Fruit fly (Drosophila melanogaster) Kc167 (cell line): ENCODE data around the gene CG42654.

Source experiments
- Sin3A ChIP-seq: fragments of >200 bp; optimal IDR thresholded peaks from 2 replicates; lab custom pipeline; 2018; ENCODE audit warnings: missing external identifiers
- h ChIP-seq: fragments of >200 bp; optimal IDR thresholded peaks from 3 replicates; lab custom pipeline; 2018; ENCODE audit warnings: missing external identifiers
- insv ChIP-seq: fragments of >200 bp; optimal IDR thresholded peaks from 3 replicates; lab custom pipeline; 2018; ENCODE audit warnings: missing external identifiers
- psq ChIP-seq: fragments of >200 bp; optimal IDR thresholded peaks from 2 replicates; lab custom pipeline; 2017; ENCODE audit warnings: missing external identifiers
- ttk ChIP-seq: sonication (Bioruptor generic); optimal IDR thresholded peaks from 2 replicates; lab custom pipeline; 2017; ENCODE audit warnings: missing external identifiers

DNA sequence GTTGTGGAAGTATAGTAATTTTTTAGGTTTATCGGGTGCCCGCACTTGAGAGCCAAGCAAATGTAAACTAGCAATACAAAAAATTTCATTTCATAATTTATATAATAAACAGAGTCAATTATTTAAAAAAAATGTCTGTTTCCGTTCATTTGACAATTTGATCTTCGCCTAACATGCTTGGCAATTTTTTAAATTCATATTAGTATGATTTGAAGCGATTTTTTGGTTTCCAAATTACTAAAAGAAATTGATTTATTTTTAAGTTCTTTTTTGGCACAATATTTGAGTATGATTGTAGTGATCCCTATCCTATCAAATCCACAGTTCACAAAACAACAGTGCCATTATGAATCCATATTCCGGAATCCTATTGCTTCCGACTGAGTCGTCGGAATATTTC is 2.5 kb downstream of the CG42654 start, which contains the start of gene CG34258:
- TF ChIP-seq ttk (lab: Kevin White, UChicago) (no peak), psq (lab: Kevin White, UChicago) (no peak), h (lab: Kevin White, UChicago) (no peak), insv (lab: Kevin White, UChicago) (no peak), Sin3A (lab: Kevin White, UChicago) (no peak)
